Worm (Caenorhabditis elegans) whole organism, L4 larva: Measurements from ENCODE around the gene dve-1.

Source experiments
- F10B5.3 ChIP-seq: sonication (generic microtip); optimal IDR thresholded peaks from 2 replicates; lab custom pipeline; 2016; ENCODE audit warnings: mild to moderate bottlenecking, missing genetic modification characterization, missing compliant biosample characterization
- aha-1 ChIP-seq: fragments of 150-350 bp; peaks from one replicate; lab custom pipeline; 2014; ENCODE audit warnings: missing biosample characterization, missing genetic modification characterization
- ama-1 ChIP-seq: fragments of 150-350 bp; optimal IDR thresholded peaks from 2 replicates; lab custom pipeline; 2014; ENCODE audit warnings: inconsistent platforms, mixed read lengths
- ceh-82 ChIP-seq: sonication (generic microtip); optimal IDR thresholded peaks from 2 replicates; lab custom pipeline; 2017; ENCODE audit warnings: missing biosample characterization, missing genetic modification characterization
- jun-1 ChIP-seq: fragments of 150-350 bp; optimal IDR thresholded peaks from 2 replicates; lab custom pipeline; 2014; ENCODE audit warnings: missing biosample characterization, missing genetic modification reagents, missing genetic modification characterization
- skn-1 ChIP-seq: fragments of 150-350 bp; optimal IDR thresholded peaks from 2 replicates; lab custom pipeline; 2014; ENCODE audit warnings: missing biosample characterization, missing genetic modification characterization

ce11 chrX:433747-434146 lies at the start of gene dve-1:
- no peak for TF ChIP-seq jun-1
- TF ChIP-seq skn-1 (tag; lab: Kevin White, UChicago) = no peak
- no peak for TF ChIP-seq F10B5.3 (tag; lab: Kevin White, UChicago)
- no peak for TF ChIP-seq aha-1
- TF ChIP-seq ceh-82 (tag; lab: Kevin White, UChicago) = no peak
- TF ChIP-seq ama-1 = no peak
